Worm (Caenorhabditis elegans): ENCODE data around the gene Y57A10A.2.

DNA sequence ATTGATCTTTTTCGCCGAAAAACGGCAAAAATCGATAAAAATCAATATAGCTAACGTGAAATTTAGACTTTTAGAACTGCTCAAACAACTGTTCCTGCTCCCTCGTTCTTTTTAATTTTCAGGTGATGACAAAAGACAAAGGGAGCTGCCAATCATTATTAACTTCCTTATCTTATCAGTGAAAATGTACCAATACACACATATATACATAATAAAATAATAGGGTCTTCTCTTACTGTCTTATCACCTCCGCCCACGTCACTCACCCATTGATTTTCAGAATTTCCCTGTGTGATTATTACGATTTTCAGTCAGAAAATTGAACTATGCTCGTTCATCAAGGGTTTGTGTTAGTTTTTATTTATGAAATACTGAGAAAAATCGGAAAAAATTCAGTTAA, 38.3 kb downstream of the Y57A10A.2 start, which contains the start of gene Y57A10A.14:
- TF ChIP-seq snpc-4 (GFP tag; optimal IDR thresholded peaks at IDR 0.05) (no peak), snpc-4 (tag; optimal IDR thresholded peaks at IDR 0.05) (no peak), gei-17 (GFP tag; optimal IDR thresholded peaks at IDR 0.05) (no peak)

Measured in whole organism, young adult.